Worm (Caenorhabditis elegans) whole organism, L3 larva: ENCODE measurements around the gene spp-4.
A peak's percentile ranks its signal among the peaks of the same experiment; 100 is the strongest.

Experiments
- R02D3.7 ChIP-seq: fragments of 150-350 bp; optimal IDR thresholded peaks from 2 replicates; lab custom pipeline; 2014; ENCODE audit warnings: missing biosample characterization, missing genetic modification characterization
- ZK546.5 ChIP-seq: sonication (generic microtip); optimal IDR thresholded peaks from 2 replicates; lab custom pipeline; 2017; ENCODE audit warnings: missing biosample characterization, missing genetic modification characterization
- aly-2 ChIP-seq: fragments of 150-350 bp; optimal IDR thresholded peaks from 2 replicates; lab custom pipeline; 2014; ENCODE audit warnings: missing biosample characterization, missing genetic modification characterization
- ama-1 ChIP-seq: fragments of 150-350 bp; optimal IDR thresholded peaks from 2 replicates; lab custom pipeline; 2018
- ceh-16 ChIP-seq: sonication (generic microtip); optimal IDR thresholded peaks from 2 replicates; lab custom pipeline; 2017; ENCODE audit warnings: missing biosample characterization, missing genetic modification characterization
- ceh-28 ChIP-seq: fragments of 150-350 bp; optimal IDR thresholded peaks from 2 replicates; lab custom pipeline; 2014; ENCODE audit warnings: missing biosample characterization, missing genetic modification reagents, missing genetic modification characterization
- ceh-82 ChIP-seq: fragments of 150-350 bp; optimal IDR thresholded peaks from 2 replicates; lab custom pipeline; 2014; ENCODE audit warnings: missing biosample characterization, missing genetic modification characterization
- ceh-9 ChIP-seq: sonication (generic microtip); optimal IDR thresholded peaks from 2 replicates; lab custom pipeline; 2018; ENCODE audit warnings: missing biosample characterization, missing genetic modification characterization
- daf-12 ChIP-seq: fragments of 150-350 bp; optimal IDR thresholded peaks from 2 replicates; lab custom pipeline; 2014; ENCODE audit warnings: missing biosample characterization, missing genetic modification reagents, missing genetic modification characterization
- egl-27 ChIP-seq: sonication (generic microtip); optimal IDR thresholded peaks from 4 replicates; lab custom pipeline; 2017; ENCODE audit warnings: missing biosample characterization, missing genetic modification reagents, missing genetic modification characterization
- egl-5 ChIP-seq: fragments of 150-350 bp; optimal IDR thresholded peaks from 2 replicates; lab custom pipeline; 2017; ENCODE audit warnings: missing biosample characterization, missing genetic modification reagents, missing genetic modification characterization, inconsistent platforms
- elt-1 ChIP-seq: fragments of 150-350 bp; optimal IDR thresholded peaks from 2 replicates; lab custom pipeline; 2014; ENCODE audit warnings: missing biosample characterization, missing genetic modification characterization
- elt-2 ChIP-seq: sonication (generic microtip); optimal IDR thresholded peaks from 2 replicates; lab custom pipeline; 2016; ENCODE audit warnings: missing genetic modification reagents, mild to moderate bottlenecking, missing genetic modification characterization, missing compliant biosample characterization
- elt-3 ChIP-seq, 3 experiments: fragments of 150-350 bp in 1 of 3; sonication (generic microtip) in 2 of 3; optimal IDR thresholded peaks; 2 replicates in 2 of 3; 4 replicates in 1 of 3; lab custom pipeline; 2014 to 2017; ENCODE audit warnings: missing biosample characterization in 3 of 3, missing genetic modification characterization in 3 of 3
- fkh-10 ChIP-seq: sonication (generic microtip); optimal IDR thresholded peaks from 2 replicates; lab custom pipeline; 2017; ENCODE audit warnings: missing biosample characterization, missing genetic modification reagents, missing genetic modification characterization
- fkh-2 ChIP-seq: fragments of 150-350 bp; optimal IDR thresholded peaks from 2 replicates; lab custom pipeline; 2014; ENCODE audit warnings: missing biosample characterization, missing genetic modification reagents, missing genetic modification characterization
- fos-1 ChIP-seq: fragments of 150-350 bp; optimal IDR thresholded peaks from 2 replicates; lab custom pipeline; 2014; ENCODE audit warnings: missing biosample characterization, missing genetic modification characterization
- hmg-11 ChIP-seq: sonication (generic microtip); optimal IDR thresholded peaks from 2 replicates; lab custom pipeline; 2016; ENCODE audit warnings: missing genetic modification characterization, missing compliant biosample characterization
- jun-1 ChIP-seq: fragments of 150-350 bp; optimal IDR thresholded peaks from 2 replicates; lab custom pipeline; 2014; ENCODE audit warnings: missing biosample characterization, missing genetic modification reagents, missing genetic modification characterization
- lin-15B ChIP-seq: fragments of 150-350 bp; optimal IDR thresholded peaks from 2 replicates; lab custom pipeline; 2014; ENCODE audit warnings: missing biosample characterization, missing genetic modification characterization
- lin-39 ChIP-seq: fragments of 150-350 bp; optimal IDR thresholded peaks from 2 replicates; lab custom pipeline; 2018; ENCODE audit warnings: missing biosample characterization, missing genetic modification reagents, missing genetic modification characterization
- lsy-12 ChIP-seq: sonication (generic microtip); optimal IDR thresholded peaks from 2 replicates; lab custom pipeline; 2016; ENCODE audit warnings: mild to moderate bottlenecking, missing genetic modification characterization, missing compliant biosample characterization
- mdl-1 ChIP-seq: fragments of 150-350 bp; optimal IDR thresholded peaks from 2 replicates; lab custom pipeline; 2014; ENCODE audit warnings: missing biosample characterization, missing genetic modification characterization
- mml-1 ChIP-seq: fragments of 150-350 bp; sonication (generic microtip); optimal IDR thresholded peaks from 3 replicates; lab custom pipeline; 2014; ENCODE audit warnings: missing biosample characterization, missing genetic modification characterization
- nfya-1 ChIP-seq: sonication (generic microtip); optimal IDR thresholded peaks from 2 replicates; lab custom pipeline; 2017; ENCODE audit warnings: missing genetic modification characterization, mild to moderate bottlenecking, missing compliant biosample characterization, antibody characterized with exemption, moderate library complexity; ENCODE audit not compliant: insufficient read depth
- nhr-11 ChIP-seq: fragments of 150-350 bp; optimal IDR thresholded peaks from 2 replicates; lab custom pipeline; 2014; ENCODE audit warnings: missing biosample characterization, missing genetic modification characterization
- nhr-12 ChIP-seq: fragments of 150-350 bp; optimal IDR thresholded peaks from 2 replicates; lab custom pipeline; 2014; ENCODE audit warnings: missing biosample characterization, missing genetic modification characterization
- nhr-23 ChIP-seq: fragments of 150-350 bp; optimal IDR thresholded peaks from 2 replicates; lab custom pipeline; 2014; ENCODE audit warnings: missing biosample characterization, missing genetic modification reagents, missing genetic modification characterization
- nhr-237 ChIP-seq: fragments of 150-350 bp; optimal IDR thresholded peaks from 2 replicates; lab custom pipeline; 2014; ENCODE audit warnings: missing biosample characterization, missing genetic modification characterization
- nhr-25 ChIP-seq: sonication (generic microtip); optimal IDR thresholded peaks from 2 replicates; lab custom pipeline; 2017; ENCODE audit warnings: missing biosample characterization, missing genetic modification characterization
- nhr-28 ChIP-seq: fragments of 150-350 bp; optimal IDR thresholded peaks from 2 replicates; lab custom pipeline; 2014; ENCODE audit warnings: missing biosample characterization, missing genetic modification characterization
- nhr-43 ChIP-seq: sonication (generic microtip); optimal IDR thresholded peaks from 2 replicates; lab custom pipeline; 2016; ENCODE audit warnings: mild to moderate bottlenecking, missing genetic modification characterization, missing compliant biosample characterization; ENCODE audit not compliant: poor library complexity, severe bottlenecking
- nhr-67 ChIP-seq: fragments of 150-350 bp; optimal IDR thresholded peaks from 2 replicates; lab custom pipeline; 2014; ENCODE audit warnings: missing biosample characterization, missing genetic modification characterization
- nhr-76 ChIP-seq: fragments of 150-350 bp; sonication (generic microtip); optimal IDR thresholded peaks from 5 replicates; lab custom pipeline; 2014; ENCODE audit warnings: missing biosample characterization, missing genetic modification characterization
- nhr-77 ChIP-seq: fragments of 150-350 bp; optimal IDR thresholded peaks from 2 replicates; lab custom pipeline; 2014; ENCODE audit warnings: missing biosample characterization, missing genetic modification characterization
- pha-4 ChIP-seq: fragments of 150-350 bp; optimal IDR thresholded peaks from 2 replicates; lab custom pipeline; 2014; ENCODE audit warnings: missing biosample characterization, missing genetic modification reagents, missing genetic modification characterization
- pqm-1 ChIP-seq: fragments of 150-350 bp; optimal IDR thresholded peaks from 2 replicates; lab custom pipeline; 2017; ENCODE audit warnings: missing biosample characterization, missing genetic modification characterization, inconsistent platforms
- sea-2 ChIP-seq: fragments of 150-350 bp; sonication (generic microtip); optimal IDR thresholded peaks from 4 replicates; lab custom pipeline; 2014; ENCODE audit warnings: missing biosample characterization, missing genetic modification reagents, missing genetic modification characterization
- skn-1 ChIP-seq: fragments of 150-350 bp; optimal IDR thresholded peaks from 2 replicates; lab custom pipeline; 2014; ENCODE audit warnings: missing biosample characterization, missing genetic modification characterization
- snpc-4 ChIP-seq: fragments of 150-350 bp; optimal IDR thresholded peaks from 2 replicates; lab custom pipeline; 2014; ENCODE audit warnings: missing biosample characterization, missing genetic modification characterization
- tbx-2 ChIP-seq: sonication (generic microtip); optimal IDR thresholded peaks from 2 replicates; lab custom pipeline; 2016; ENCODE audit warnings: mild to moderate bottlenecking, missing genetic modification characterization, missing compliant biosample characterization
- unc-39 ChIP-seq: sonication (generic microtip); optimal IDR thresholded peaks from 4 replicates; lab custom pipeline; 2017; ENCODE audit warnings: missing biosample characterization, missing genetic modification characterization
- unc-62 ChIP-seq: fragments of 150-350 bp; sonication (generic microtip); optimal IDR thresholded peaks from 4 replicates; lab custom pipeline; 2014; ENCODE audit warnings: missing biosample characterization, missing genetic modification reagents, missing genetic modification characterization
- zag-1 ChIP-seq: fragments of 150-350 bp; optimal IDR thresholded peaks from 2 replicates; lab custom pipeline; 2014; ENCODE audit warnings: missing biosample characterization, missing genetic modification characterization
- ztf-11 ChIP-seq: fragments of 150-350 bp; optimal IDR thresholded peaks from 2 replicates; lab custom pipeline; 2014; ENCODE audit warnings: missing biosample characterization, missing genetic modification characterization
- ztf-4 ChIP-seq: fragments of 150-350 bp; optimal IDR thresholded peaks from 2 replicates; lab custom pipeline; 2014; ENCODE audit warnings: missing biosample characterization, missing genetic modification characterization

Gene spp-4

ce11 chrX:7340394-7340793 is 21.8 kb upstream of the spp-4 start:
- TF ChIP-seq snpc-4 (tag; lab: Kevin White, UChicago) (no peak), nhr-11 (tag; lab: Kevin White, UChicago) (no peak), fkh-10 (GFP tag; lab: Kevin White, UChicago) (no peak), ZK546.5 (no peak), elt-3 (tag; optimal IDR thresholded peaks at IDR 0.05; lab: Kevin White, UChicago) (no peak), mdl-1 (no peak), nhr-77 (tag; lab: Kevin White, UChicago) (no peak), nfya-1 (peak; percentile 2), lsy-12 (no peak), pha-4 (peak; percentile 10), nhr-237 (tag; lab: Kevin White, UChicago) (no peak), ztf-11 (tag; lab: Kevin White, UChicago) (no peak), unc-62 (GFP tag; lab: Kevin White, UChicago) (no peak), sea-2 (GFP tag; lab: Kevin White, UChicago) (no peak), nhr-23 (tag; lab: Kevin White, UChicago) (no peak), fkh-2 (tag; lab: Kevin White, UChicago) (no peak), R02D3.7 (tag; lab: Kevin White, UChicago) (no peak), elt-1 (tag; lab: Kevin White, UChicago) (peak; percentile 22), nhr-76 (tag; lab: Kevin White, UChicago) (no peak), hmg-11 (peak; percentile 17), unc-39 (tag; lab: Kevin White, UChicago) (no peak), ztf-4 (no peak)
- TF ChIP-seq, all 47 proteins: peak for 4

- TF ChIP-seq nhr-11 (tag; lab: Kevin White, UChicago) (peak; percentile 82), lin-15B (tag; lab: Kevin White, UChicago) (peak; percentile 79), elt-1 (tag; lab: Kevin White, UChicago) (peak; percentile 75), fkh-10 (GFP tag; lab: Kevin White, UChicago) (peak; percentile 3), daf-12 (tag; lab: Kevin White, UChicago) (no peak), nhr-77 (tag; lab: Kevin White, UChicago) (no peak), unc-39 (tag; lab: Kevin White, UChicago) (no peak), tbx-2 (tag; lab: Kevin White, UChicago) (peak; percentile 91), ceh-9 (tag; lab: Kevin White, UChicago) (no peak), ceh-28 (tag; lab: Kevin White, UChicago) (peak; percentile 83), snpc-4 (tag; lab: Kevin White, UChicago) (peak; percentile 66), egl-5 (tag; lab: Kevin White, UChicago) (peak; percentile 96), ceh-16 (tag; lab: Kevin White, UChicago) (no peak), mdl-1 (peak; percentile 77), jun-1 (tag; lab: Kevin White, UChicago) (peak; percentile 96), fos-1 (tag; lab: Kevin White, UChicago) (peak; percentile 9), nhr-12 (tag; lab: Kevin White, UChicago) (no peak), nhr-67 (tag; lab: Kevin White, UChicago) (no peak), zag-1 (tag; lab: Kevin White, UChicago) (peak; percentile 15), hmg-11 (peak; percentile 100), nfya-1 (peak; percentile 95), ceh-82 (tag; lab: Kevin White, UChicago) (no peak), lin-39 (tag; lab: Kevin White, UChicago) (peak; percentile 99), ZK546.5 (no peak), nhr-76 (tag; lab: Kevin White, UChicago) (peak; percentile 60), fkh-2 (tag; lab: Kevin White, UChicago) (no peak), pha-4 (peak; percentile 93), lsy-12 (peak; percentile 90), pqm-1 (peak; percentile 54), R02D3.7 (tag; lab: Kevin White, UChicago) (peak; percentile 63), nhr-23 (tag; lab: Kevin White, UChicago) (peak; percentile 98), nhr-43 (tag; lab: Kevin White, UChicago) (peak; percentile 92), unc-62 (GFP tag; lab: Kevin White, UChicago) (peak; percentile 56), ztf-11 (tag; lab: Kevin White, UChicago) (no peak), nhr-25 (tag; lab: Kevin White, UChicago) (peak; percentile 96), elt-3 (tag; optimal IDR thresholded peaks at IDR 0.05; lab: Kevin White, UChicago) (peak in 1 of 3 experiments; percentile 69), elt-2 (tag; lab: Kevin White, UChicago) (peak; percentile 85), aly-2 (tag; lab: Kevin White, UChicago) (no peak), egl-27 (tag; lab: Kevin White, UChicago) (peak; percentile 70), ztf-4 (peak; percentile 72), nhr-237 (tag; lab: Kevin White, UChicago) (no peak), skn-1 (tag; lab: Kevin White, UChicago) (peak; percentile 70), mml-1 (tag; lab: Kevin White, UChicago) (peak; percentile 82), ama-1 (lab: Kevin White, UChicago) (peak; percentile 57), nhr-28 (no peak)
- TF ChIP-seq, all 47 proteins: peak for 31
These were observed 15.8 kb upstream of the spp-4 start, which contains the start of gene epg-7 for ce11 chrX:7334302-7334724. Gene epg-7, plus strand, starts transcription at chrX:7334714.
